Fruit fly (Drosophila melanogaster): ENCODE data around the gene CG43703.
A peak's percentile ranks its signal among the peaks of the same experiment; 100 is the strongest.

The CG43703 gene

DNA sequence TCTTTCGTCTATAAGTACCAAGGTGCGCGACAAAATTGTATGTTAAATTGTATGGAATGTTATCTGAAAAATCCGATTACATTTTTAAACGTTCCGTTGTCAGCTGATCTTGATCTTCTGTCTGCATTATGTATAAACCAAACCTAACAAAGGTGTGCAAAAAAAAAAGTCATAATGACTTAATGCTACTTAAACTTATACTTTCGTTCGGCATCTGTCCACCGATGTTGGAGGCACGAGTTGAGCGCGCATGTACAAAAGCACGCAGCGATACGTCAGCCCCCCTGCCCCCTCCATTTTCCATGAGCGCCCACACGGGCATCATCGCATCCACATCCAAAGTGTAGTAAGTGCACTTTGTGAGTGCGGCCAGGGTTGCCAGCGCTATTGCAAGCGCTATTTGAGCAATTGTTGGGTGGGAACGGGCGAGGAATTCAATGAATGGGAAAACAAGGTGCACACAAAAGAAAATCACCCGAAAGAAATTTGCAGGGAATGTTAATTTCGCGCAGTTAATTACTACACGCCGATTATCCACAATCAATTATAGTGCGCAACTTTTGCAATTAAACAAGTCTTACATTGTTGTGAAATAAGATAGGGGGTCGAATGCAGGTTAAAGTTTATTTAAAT, 39.5 kb downstream of the CG43703 start (continued):
- peak; percentile 66 for TF ChIP-seq Dip2 (GFP tag; IDR thresholded peaks at IDR 0.05)
- TF ChIP-seq CG2116 (GFP tag; optimal IDR thresholded peaks at IDR 0.05): peak; percentile 82
- TF ChIP-seq chinmo (GFP tag; IDR thresholded peaks at IDR 0.05; ENCODE audit: partially characterized antibody): no peak
- TF ChIP-seq lola (GFP tag; optimal IDR thresholded peaks at IDR 0.05): peak in 1 of 3 experiments; percentile 94
- TF ChIP-seq CG3407 (GFP tag; optimal IDR thresholded peaks at IDR 0.05): peak; percentile 96
- TF ChIP-seq B-H2 (GFP tag; optimal IDR thresholded peaks at IDR 0.05): peak; percentile 96
- TF ChIP-seq CG6689 (GFP tag; IDR thresholded peaks at IDR 0.05): peak; percentile 98
- TF ChIP-seq CG17802 (tag; optimal IDR thresholded peaks at IDR 0.05): peak; percentile 93
- TF ChIP-seq Asciz (GFP tag; optimal IDR thresholded peaks at IDR 0.05): peak; percentile 99
- TF ChIP-seq mam (GFP tag; optimal IDR thresholded peaks at IDR 0.05): peak; percentile 97
- peak; percentile 35 for TF ChIP-seq Dp (GFP tag; optimal IDR thresholded peaks at IDR 0.05)
- peak; percentile 96 for TF ChIP-seq sens-2 (GFP tag; IDR thresholded peaks at IDR 0.05)
- TF ChIP-seq Ets65A (GFP tag): peak; percentile 100
- TF ChIP-seq crol (GFP tag; IDR thresholded peaks at IDR 0.05): peak; percentile 89
- peak; percentile 98 for TF ChIP-seq wor (GFP tag; IDR thresholded peaks at IDR 0.05)
- TF ChIP-seq Neu2 (GFP tag; optimal IDR thresholded peaks at IDR 0.05; ENCODE audit: borderline replicate concordance): peak; percentile 86
- TF ChIP-seq Elba2 (GFP tag; optimal IDR thresholded peaks at IDR 0.05): peak; percentile 30
- peak; percentile 95 for TF ChIP-seq CG2202 (tag; optimal IDR thresholded peaks at IDR 0.05)
- TF ChIP-seq Med (GFP tag): peak; percentile 100
- TF ChIP-seq CG11723 (GFP tag; optimal IDR thresholded peaks at IDR 0.05): peak; percentile 97
- peak; percentile 98 for TF ChIP-seq ranshi (GFP tag; IDR thresholded peaks at IDR 0.05)
- peak; percentile 95 for TF ChIP-seq Hr3 (GFP tag; optimal IDR thresholded peaks at IDR 0.05)
- TF ChIP-seq HLHmδ (GFP tag; optimal IDR thresholded peaks at IDR 0.05): peak; percentile 54
- TF ChIP-seq CG31224 (GFP tag; IDR thresholded peaks at IDR 0.05): peak; percentile 94
- peak; percentile 98 for TF ChIP-seq jumu (GFP tag; optimal IDR thresholded peaks at IDR 0.05)
- TF ChIP-seq eve (GFP tag; optimal IDR thresholded peaks at IDR 0.05): peak in 1 of 2 experiments; percentile 99
- peak; percentile 96 for TF ChIP-seq CG7786 (GFP tag; optimal IDR thresholded peaks at IDR 0.05)
- peak; percentile 96 for TF ChIP-seq danr (GFP tag; IDR thresholded peaks at IDR 0.05)
- no peak for TF ChIP-seq Opbp (GFP tag; IDR thresholded peaks at IDR 0.05; ENCODE audit: partially characterized antibody)
- TF ChIP-seq CG9215 (GFP tag; IDR thresholded peaks at IDR 0.05): peak; percentile 93
- TF ChIP-seq CG10274 (GFP tag; optimal IDR thresholded peaks at IDR 0.05): peak; percentile 91
- peak; percentile 70 for TF ChIP-seq CG9797 (GFP tag; optimal IDR thresholded peaks at IDR 0.05)
- peak; percentile 38; the same call in 1 of the 4 replicates for TF ChIP-seq Dll (GFP tag; IDR thresholded peaks at IDR 0.05; ENCODE audit: partially characterized antibody)
- TF ChIP-seq peb (GFP tag; IDR thresholded peaks at IDR 0.05): peak; percentile 96
- TF ChIP-seq ase (GFP tag; IDR thresholded peaks at IDR 0.05): peak; percentile 97
- peak; percentile 97 for TF ChIP-seq cwo (GFP tag; optimal IDR thresholded peaks at IDR 0.05)
- peak; percentile 96 for TF ChIP-seq CG18619 (GFP tag; optimal IDR thresholded peaks at IDR 0.05)
- peak; percentile 98 for TF ChIP-seq CG12236 (GFP tag; optimal IDR thresholded peaks at IDR 0.05)
- TF ChIP-seq Atf6 (GFP tag; IDR thresholded peaks at IDR 0.05): peak; percentile 98
- peak; percentile 99 for TF ChIP-seq CG18262 (tag; optimal IDR thresholded peaks at IDR 0.05)
- TF ChIP-seq CG10462 (GFP tag; optimal IDR thresholded peaks at IDR 0.05): peak; percentile 93
- TF ChIP-seq Ptx1 (GFP tag; IDR thresholded peaks at IDR 0.05): peak; percentile 98
- peak; percentile 98 for TF ChIP-seq ind (GFP tag; optimal IDR thresholded peaks at IDR 0.05)
- peak; percentile 95 for TF ChIP-seq CG1602 (GFP tag; optimal IDR thresholded peaks at IDR 0.05)
- TF ChIP-seq CG7987 (GFP tag; optimal IDR thresholded peaks at IDR 0.05): peak; percentile 97
- peak; percentile 97 for TF ChIP-seq Hmr (GFP tag; optimal IDR thresholded peaks at IDR 0.05)
- TF ChIP-seq ken (GFP tag; IDR thresholded peaks at IDR 0.05): peak; percentile 98
- no peak for TF ChIP-seq hb (GFP tag; IDR thresholded peaks at IDR 0.05; ENCODE audit: partially characterized antibody)
- TF ChIP-seq gcm2 (GFP tag; optimal IDR thresholded peaks at IDR 0.05): peak; percentile 92
- peak; percentile 88 for TF ChIP-seq luna (GFP tag; optimal IDR thresholded peaks at IDR 0.05)

Measured in whole organism, embryonic.